Worm (Caenorhabditis elegans): Measurements from ENCODE around the gene cdkl-1.

DNA sequence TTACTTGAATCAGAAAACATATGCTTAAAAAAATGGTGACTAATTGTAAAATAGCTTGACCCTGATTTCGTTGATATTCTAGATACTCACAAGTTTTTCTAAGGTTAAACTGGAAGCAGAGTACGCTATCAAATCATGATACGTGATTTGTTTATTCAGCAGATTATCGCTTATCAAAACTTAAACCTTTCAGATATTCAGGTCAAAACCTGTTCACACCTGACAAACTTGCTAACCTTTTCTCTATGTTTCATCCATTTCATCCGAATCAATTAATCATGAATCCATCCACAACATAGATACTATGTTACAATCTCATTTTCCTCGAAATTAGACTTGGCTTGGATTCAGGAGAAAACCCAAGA lies 49.1 kb downstream of the cdkl-1 start:
- TF ChIP-seq Y22D7AL.16 (tag; optimal IDR thresholded peaks at IDR 0.05) = no peak
- TF ChIP-seq hlh-30 (tag; optimal IDR thresholded peaks at IDR 0.05; ENCODE audit: insufficient read depth) = no peak
- no peak for TF ChIP-seq nhr-11 (tag; optimal IDR thresholded peaks at IDR 0.05)
- TF ChIP-seq pha-4 (tag; optimal IDR thresholded peaks at IDR 0.05) = no peak
- TF ChIP-seq pha-2 (tag; optimal IDR thresholded peaks at IDR 0.05) = no peak
- TF ChIP-seq dve-1 (tag; optimal IDR thresholded peaks at IDR 0.05) = no peak
- no peak for TF ChIP-seq fkh-10 (GFP tag; optimal IDR thresholded peaks at IDR 0.05)
